Worm (Caenorhabditis elegans): ENCODE results near the gene C35B8.3.

The C35B8.3 gene

ce11 chrX:9264636-9265035 lies 50.9 kb downstream of the C35B8.3 start (continued):
- TF ChIP-seq hlh-4 (tag; optimal IDR thresholded peaks at IDR 0.05) (no peak), egl-27 (tag; optimal IDR thresholded peaks at IDR 0.05) (no peak), swsn-7 (tag; optimal IDR thresholded peaks at IDR 0.05) (no peak), Y116A8C.19 (tag; optimal IDR thresholded peaks at IDR 0.05; ENCODE audit: borderline replicate concordance) (no peak), zag-1 (tag; optimal IDR thresholded peaks at IDR 0.05) (no peak), vab-15 (tag; optimal IDR thresholded peaks at IDR 0.05) (no peak), rnt-1 (tag; optimal IDR thresholded peaks at IDR 0.05) (peak; percentile 52), lin-14 (GFP tag; optimal IDR thresholded peaks at IDR 0.05) (peak; percentile 71), lsy-2 (tag; optimal IDR thresholded peaks at IDR 0.05) (peak in 1 of 2 experiments; percentile 17), unc-62 (GFP tag; optimal IDR thresholded peaks at IDR 0.05) (no peak), efl-3 (GFP tag; optimal IDR thresholded peaks at IDR 0.05) (no peak), ceh-63 (GFP tag; optimal IDR thresholded peaks at IDR 0.05) (no peak), unc-86 (tag; optimal IDR thresholded peaks at IDR 0.05) (no peak), ceh-90 (tag; optimal IDR thresholded peaks at IDR 0.05) (no peak), F16B12.6 (tag; optimal IDR thresholded peaks at IDR 0.05) (no peak), aha-1 (tag; optimal IDR thresholded peaks at IDR 0.05) (no peak), efl-1 (optimal IDR thresholded peaks at IDR 0.05) (no peak), efl-1 (GFP tag; optimal IDR thresholded peaks at IDR 0.05 in 1 of 2) (no peak), fkh-8 (tag; optimal IDR thresholded peaks at IDR 0.05) (no peak), xbp-1 (tag; optimal IDR thresholded peaks at IDR 0.05) (no peak), nhr-77 (tag; optimal IDR thresholded peaks at IDR 0.05) (no peak), snu-23 (GFP tag; optimal IDR thresholded peaks at IDR 0.05) (peak; percentile 16), tbx-2 (tag; optimal IDR thresholded peaks at IDR 0.05) (no peak), ceh-82 (tag; optimal IDR thresholded peaks at IDR 0.05) (no peak), unc-130 (tag; optimal IDR thresholded peaks at IDR 0.05) (peak; percentile 39), nhr-84 (tag; optimal IDR thresholded peaks at IDR 0.05) (no peak), snpc-4 (tag; optimal IDR thresholded peaks at IDR 0.05) (no peak), mab-9 (GFP tag; IDR thresholded peaks at IDR 0.05) (no peak), ztf-4 (tag; optimal IDR thresholded peaks at IDR 0.05) (no peak), ztf-11 (tag; optimal IDR thresholded peaks at IDR 0.05) (no peak), mep-1 (tag; optimal IDR thresholded peaks at IDR 0.05) (no peak), C16A3.4 (tag; optimal IDR thresholded peaks at IDR 0.05) (no peak), lin-35 (GFP tag; optimal IDR thresholded peaks at IDR 0.05) (peak in 1 of 2 experiments; percentile 57), hlh-17 (GFP tag; optimal IDR thresholded peaks at IDR 0.05; ENCODE audit: borderline replicate concordance) (no peak)
